Worm (Caenorhabditis elegans) whole organism, L4/young adult: ENCODE data around the gene nlp-76.

Experiments used
- W03F9.2 ChIP-seq: fragments of 150-350 bp; optimal IDR thresholded peaks from 2 replicates; lab custom pipeline; 2014; ENCODE audit warnings: missing biosample characterization, missing genetic modification characterization
- dao-5 ChIP-seq: sonication (generic microtip); optimal IDR thresholded peaks from 2 replicates; lab custom pipeline; 2016; ENCODE audit warnings: missing genotype, missing genetic modification characterization, moderate library complexity, missing compliant biosample characterization
- him-1 ChIP-seq: sonication (generic microtip); optimal IDR thresholded peaks from 2 replicates; lab custom pipeline; 2016; ENCODE audit warnings: missing genotype, missing genetic modification reagents, missing genetic modification characterization, missing compliant biosample characterization

ce11 chrX:12693150-12693589 is 29.5 kb upstream of the nlp-76 start:
- TF ChIP-seq him-1 (tag; lab: Kevin White, UChicago) = peak; percentile 13
- TF ChIP-seq dao-5 (tag; lab: Kevin White, UChicago) = no peak
- no peak for TF ChIP-seq W03F9.2 (tag; lab: Kevin White, UChicago)
